Fruit fly (Drosophila melanogaster) whole organism, adult: Measurements from ENCODE around the gene CG4572.
A peak's percentile ranks its signal among the peaks of the same experiment; 100 is the strongest.

Source experiments
- CG11617 ChIP-seq: fragments of 200-800 bp; sonication (Bioruptor generic); optimal IDR thresholded peaks from 2 replicates; lab custom pipeline; 2017; ENCODE audit warnings: mild to moderate bottlenecking, missing biosample characterization, missing genetic modification reagents, missing genetic modification characterization
- CG12768 ChIP-seq: fragments of 200-800 bp; sonication (Bioruptor generic); optimal IDR thresholded peaks from 2 replicates; lab custom pipeline; 2017; ENCODE audit warnings: missing biosample characterization, missing genetic modification characterization, mild to moderate bottlenecking, moderate library complexity, missing genetic modification reagents
- CG14711 ChIP-seq: fragments of 200-800 bp; sonication (Bioruptor generic); optimal IDR thresholded peaks from 2 replicates; lab custom pipeline; 2018; ENCODE audit warnings: missing biosample characterization, mild to moderate bottlenecking, missing genetic modification characterization, moderate library complexity
- CG1620 ChIP-seq: fragments of 200-800 bp; sonication (Bioruptor generic); optimal IDR thresholded peaks from 2 replicates; lab custom pipeline; 2016; ENCODE audit warnings: missing biosample characterization, missing genetic modification characterization
- CG33017 ChIP-seq: fragments of 200-800 bp; sonication (Bioruptor generic); optimal IDR thresholded peaks from 2 replicates; lab custom pipeline; 2018; ENCODE audit warnings: missing biosample characterization, mild to moderate bottlenecking, missing genetic modification characterization, moderate library complexity
- CG5204 ChIP-seq: fragments of 200-800 bp; sonication (Bioruptor generic); optimal IDR thresholded peaks from 2 replicates; lab custom pipeline; 2016; ENCODE audit warnings: missing biosample characterization, missing genetic modification characterization
- CG7045 ChIP-seq: fragments of 200-800 bp; sonication (Bioruptor generic); optimal IDR thresholded peaks from 2 replicates; lab custom pipeline; 2017; ENCODE audit warnings: missing biosample characterization, mild to moderate bottlenecking, missing genetic modification characterization
- CG7101 ChIP-seq: fragments of 200-800 bp; sonication (Bioruptor generic); optimal IDR thresholded peaks from 2 replicates; lab custom pipeline; 2018; ENCODE audit warnings: missing biosample characterization, mild to moderate bottlenecking, missing genetic modification characterization, moderate library complexity
- Clk ChIP-seq: fragments of 200-800 bp; sonication (Bioruptor generic); optimal IDR thresholded peaks from 2 replicates; lab custom pipeline; 2017; ENCODE audit warnings: missing biosample characterization, missing genetic modification characterization
- Crg-1 ChIP-seq: fragments of 200-800 bp; sonication (Bioruptor generic); optimal IDR thresholded peaks from 2 replicates; lab custom pipeline; 2016; ENCODE audit warnings: missing biosample characterization, missing genetic modification characterization
- Hr96 ChIP-seq: fragments of 200-800 bp; sonication (Bioruptor generic); optimal IDR thresholded peaks from 2 replicates; lab custom pipeline; 2016; ENCODE audit warnings: missing biosample characterization, missing genetic modification characterization
- Mnt ChIP-seq: fragments of 200-800 bp; sonication (Bioruptor generic); optimal IDR thresholded peaks from 2 replicates; lab custom pipeline; 2016; ENCODE audit warnings: missing biosample characterization, mild to moderate bottlenecking, missing genetic modification characterization
- bab1 ChIP-seq: fragments of 200-800 bp; sonication (Bioruptor generic); optimal IDR thresholded peaks from 3 replicates; lab custom pipeline; 2019; ENCODE audit warnings: missing biosample characterization, mild to moderate bottlenecking, missing genetic modification characterization, moderate library complexity
- cic ChIP-seq: fragments of 200-800 bp; sonication (Bioruptor generic); optimal IDR thresholded peaks from 2 replicates; lab custom pipeline; 2017; ENCODE audit warnings: missing biosample characterization, mild to moderate bottlenecking, missing genetic modification characterization, moderate library complexity
- cnc ChIP-seq, 2 experiments: fragments of >200 bp; optimal IDR thresholded peaks; 2 replicates each; lab custom pipeline; 2017
- kay ChIP-seq: fragments of 200-800 bp; sonication (Bioruptor generic); peaks from one replicate; lab custom pipeline; 2016; ENCODE audit warnings: missing biosample characterization, missing genetic modification characterization, borderline replicate concordance
- ovo ChIP-seq: fragments of 200-800 bp; sonication (Bioruptor generic); optimal IDR thresholded peaks from 2 replicates; lab custom pipeline; 2016; ENCODE audit warnings: missing biosample characterization, missing genetic modification characterization
- pad ChIP-seq: fragments of 200-800 bp; sonication (Bioruptor generic); optimal IDR thresholded peaks from 3 replicates; lab custom pipeline; 2017; ENCODE audit warnings: missing biosample characterization, missing genetic modification characterization, mild to moderate bottlenecking, moderate library complexity, missing genetic modification reagents
- tj ChIP-seq: fragments of 200-800 bp; sonication (Bioruptor generic); optimal IDR thresholded peaks from 3 replicates; lab custom pipeline; 2017; ENCODE audit warnings: missing biosample characterization, mild to moderate bottlenecking, missing genetic modification characterization, moderate library complexity
- toe ChIP-seq: fragments of 200-800 bp; sonication (Bioruptor generic); optimal IDR thresholded peaks from 2 replicates; lab custom pipeline; 2016; ENCODE audit warnings: missing biosample characterization, missing genetic modification characterization

CG4572 gene

DNA sequence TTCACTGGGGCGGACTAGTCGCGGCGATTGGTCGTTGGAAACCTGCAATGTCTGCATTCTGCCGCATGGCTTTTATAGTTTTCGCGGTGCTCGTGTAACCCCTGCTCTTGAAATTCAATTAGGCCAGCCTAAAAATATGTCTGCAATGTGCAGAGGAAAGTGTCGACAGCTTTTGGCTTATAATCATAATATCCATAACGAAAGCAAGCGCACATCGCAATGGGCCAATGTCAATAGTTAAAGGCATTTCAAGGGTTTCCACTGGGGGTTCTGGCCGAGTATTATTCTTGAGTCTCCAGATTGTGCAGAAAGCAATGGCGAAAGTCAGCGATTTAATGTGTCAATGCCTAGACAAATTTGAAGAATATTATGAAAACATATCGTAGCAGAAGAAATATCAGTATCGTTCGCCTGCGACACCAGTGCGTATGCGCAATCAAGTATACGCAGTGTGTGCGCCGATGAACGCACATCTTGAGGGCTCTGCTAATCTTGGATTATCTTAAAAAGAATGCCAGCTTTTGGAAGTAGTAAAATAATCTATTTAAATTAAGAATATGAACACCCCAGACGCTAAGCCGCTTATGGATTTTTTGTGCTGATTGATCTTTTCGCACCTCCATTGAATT lies 24.1 kb upstream of the CG4572 start, which contains the start of gene ninaE:
Gene ninaE (minus strand): TSS at position 51 of the 629 bp plus-strand sequence.
- TF ChIP-seq ovo (GFP tag; lab: Kevin White, UChicago), result no peak
- no peak for TF ChIP-seq cnc (optimal IDR thresholded peaks at IDR 0.05; lab: Kevin White, UChicago)
- no peak for TF ChIP-seq Crg-1 (GFP tag; lab: Kevin White, UChicago)
- TF ChIP-seq Hr96 (GFP tag; lab: Kevin White, UChicago), result no peak
- no peak for TF ChIP-seq CG12768
- no peak for TF ChIP-seq CG5204 (GFP tag; lab: Kevin White, UChicago)
- TF ChIP-seq CG7101 (tag; lab: Kevin White, UChicago), result no peak
- TF ChIP-seq tj (GFP tag; lab: Kevin White, UChicago), result no peak
- no peak for TF ChIP-seq CG14711
- no peak for TF ChIP-seq toe
- no peak for TF ChIP-seq pad (GFP tag; lab: Kevin White, UChicago)
- TF ChIP-seq CG33017 (tag; lab: Kevin White, UChicago), result no peak
- no peak for TF ChIP-seq Mnt (GFP tag; lab: Kevin White, UChicago)
- TF ChIP-seq CG7045 (GFP tag; lab: Kevin White, UChicago), result no peak
- no peak for TF ChIP-seq cic (GFP tag; lab: Kevin White, UChicago)
- no peak for TF ChIP-seq kay (GFP tag; lab: Kevin White, UChicago)
- no peak for TF ChIP-seq Clk
- TF ChIP-seq CG1620, result no peak
- no peak for TF ChIP-seq bab1 (GFP tag; lab: Kevin White, UChicago)
- no peak for TF ChIP-seq CG11617 (GFP tag; lab: Kevin White, UChicago)

DNA sequence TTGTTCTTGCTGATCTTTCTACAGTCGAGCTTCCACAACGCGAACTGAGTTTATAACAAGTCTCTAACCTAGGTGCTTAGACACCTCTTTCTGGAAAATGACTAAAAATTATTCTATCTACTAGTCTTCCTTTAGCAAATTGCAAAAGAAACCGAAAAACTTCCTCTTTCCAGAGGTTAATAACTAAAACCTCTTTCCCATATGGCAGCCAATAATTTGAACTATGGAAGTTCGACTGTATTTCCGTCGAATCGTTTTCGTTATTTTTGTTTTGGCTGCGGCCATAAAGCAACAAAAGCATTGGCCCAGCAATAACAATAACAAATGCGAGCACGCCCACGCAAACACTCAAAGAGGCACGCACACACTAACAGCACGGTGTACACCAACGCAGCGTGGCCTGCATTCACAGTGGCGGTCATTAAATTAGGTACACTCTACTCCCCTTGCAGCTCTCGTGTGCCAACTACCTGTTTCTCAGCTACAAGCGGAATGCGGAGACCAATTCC lies 16.3 kb upstream of the CG4572 start:
- TF ChIP-seq Mnt (GFP tag; lab: Kevin White, UChicago), result peak; percentile 61
- TF ChIP-seq cnc (optimal IDR thresholded peaks at IDR 0.05; lab: Kevin White, UChicago), result no peak
- no peak for TF ChIP-seq CG5204 (GFP tag; lab: Kevin White, UChicago)
- TF ChIP-seq tj (GFP tag; lab: Kevin White, UChicago), result peak; percentile 11
- no peak for TF ChIP-seq toe
- TF ChIP-seq pad (GFP tag; lab: Kevin White, UChicago), result peak; percentile 52
- peak; percentile 62 for TF ChIP-seq CG11617 (GFP tag; lab: Kevin White, UChicago)
- TF ChIP-seq CG14711, result peak; percentile 35
- TF ChIP-seq kay (GFP tag; lab: Kevin White, UChicago), result no peak
- TF ChIP-seq ovo (GFP tag; lab: Kevin White, UChicago), result no peak
- peak; percentile 52 for TF ChIP-seq CG12768
- TF ChIP-seq CG7045 (GFP tag; lab: Kevin White, UChicago), result no peak
- TF ChIP-seq CG7101 (tag; lab: Kevin White, UChicago), result peak; percentile 66
- no peak for TF ChIP-seq cic (GFP tag; lab: Kevin White, UChicago)
- TF ChIP-seq CG33017 (tag; lab: Kevin White, UChicago), result peak; percentile 59
- TF ChIP-seq CG1620, result peak; percentile 18
- TF ChIP-seq bab1 (GFP tag; lab: Kevin White, UChicago), result peak; percentile 74
- TF ChIP-seq Hr96 (GFP tag; lab: Kevin White, UChicago), result peak; percentile 37
- peak; percentile 26 for TF ChIP-seq Crg-1 (GFP tag; lab: Kevin White, UChicago)
- no peak for TF ChIP-seq Clk

DNA sequence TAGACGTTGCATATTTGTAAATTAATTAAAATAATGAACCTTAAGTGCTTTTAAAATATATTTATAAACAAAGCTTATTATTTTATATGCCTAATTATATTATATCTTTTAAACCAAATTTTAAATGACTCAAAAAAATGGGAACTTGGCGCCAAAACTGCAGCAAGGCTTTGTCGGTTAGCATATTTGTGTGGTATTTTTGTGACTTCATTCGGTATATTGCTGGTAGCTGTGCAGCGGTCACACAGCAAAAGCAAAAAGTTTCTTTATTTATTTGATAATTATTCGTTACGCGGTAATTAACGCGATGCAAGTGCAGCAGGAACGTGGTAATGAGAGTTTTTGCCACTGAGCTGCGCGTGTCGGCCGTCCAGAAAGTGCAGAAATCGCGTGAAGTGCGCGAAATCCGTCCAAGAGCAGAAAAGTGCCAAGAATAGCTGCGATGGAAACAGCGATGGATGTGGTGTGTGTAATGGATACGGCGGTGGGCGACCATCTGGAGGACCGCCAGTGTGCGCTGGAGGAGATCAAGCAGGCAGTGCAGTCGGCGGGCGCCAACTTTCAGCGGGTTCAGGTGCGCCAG lies 15.4 kb upstream of the CG4572 start, which contains the start of gene Ask1:
Gene Ask1 (plus strand): TSS at position 250 of the 583 bp plus-strand sequence.
- TF ChIP-seq cnc (optimal IDR thresholded peaks at IDR 0.05; lab: Kevin White, UChicago) (no peak), bab1 (GFP tag; lab: Kevin White, UChicago) (peak; percentile 39)

DNA sequence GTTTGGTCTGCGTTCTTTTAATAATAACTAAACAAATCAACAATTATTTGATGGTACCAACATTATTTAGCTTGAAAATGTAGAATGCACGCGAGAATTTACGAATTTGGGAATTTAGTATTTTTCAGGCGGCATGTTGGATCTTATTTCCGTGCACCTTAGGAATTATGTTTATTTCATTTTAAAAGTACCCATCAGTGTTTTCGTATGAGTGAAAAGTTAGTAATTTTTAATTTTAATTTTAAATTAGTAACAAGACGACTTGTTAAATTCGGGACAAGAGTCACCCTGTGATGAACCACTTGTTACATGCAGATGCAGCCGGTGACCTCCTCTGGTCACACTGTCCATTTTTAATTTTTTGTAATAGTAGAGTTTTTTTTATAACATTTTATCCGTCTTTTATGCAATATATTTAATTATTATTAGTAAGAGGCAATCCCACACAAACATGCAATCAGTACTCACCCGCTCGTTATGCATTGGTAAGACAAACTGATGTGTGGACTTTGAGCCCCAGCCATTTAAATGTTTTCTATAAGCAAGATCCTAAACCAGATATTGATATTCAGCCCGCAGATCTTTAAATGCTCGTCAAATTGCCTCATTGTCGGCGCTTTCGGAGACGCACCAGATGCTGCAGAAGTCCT lies 13.4 kb upstream of the CG4572 start, which contains the start of the genes CG17186 and Arc42:
Gene CG17186 (minus strand): TSS at position 88 of the 650 bp plus-strand sequence.
Gene Arc42 (plus strand): TSS at position 311 of the 650 bp plus-strand sequence.
- peak; percentile 29 for TF ChIP-seq CG1620
- peak; percentile 6 for TF ChIP-seq pad (GFP tag; lab: Kevin White, UChicago)
- peak; percentile 63 for TF ChIP-seq Mnt (GFP tag; lab: Kevin White, UChicago)
- TF ChIP-seq Hr96 (GFP tag; lab: Kevin White, UChicago), result no peak
- peak; percentile 20 for TF ChIP-seq Crg-1 (GFP tag; lab: Kevin White, UChicago)
- TF ChIP-seq CG11617 (GFP tag; lab: Kevin White, UChicago), result peak; percentile 28
- no peak for TF ChIP-seq tj (GFP tag; lab: Kevin White, UChicago)
- TF ChIP-seq CG12768, result peak; percentile 66
- peak; percentile 62 for TF ChIP-seq bab1 (GFP tag; lab: Kevin White, UChicago)
- no peak for TF ChIP-seq CG7101 (tag; lab: Kevin White, UChicago)
- no peak for TF ChIP-seq cic (GFP tag; lab: Kevin White, UChicago)
- TF ChIP-seq CG5204 (GFP tag; lab: Kevin White, UChicago), result no peak
- TF ChIP-seq Clk, result no peak
- no peak for TF ChIP-seq ovo (GFP tag; lab: Kevin White, UChicago)
- TF ChIP-seq CG7045 (GFP tag; lab: Kevin White, UChicago), result no peak
- TF ChIP-seq CG33017 (tag; lab: Kevin White, UChicago), result no peak
- TF ChIP-seq cnc (optimal IDR thresholded peaks at IDR 0.05; lab: Kevin White, UChicago), result no peak
- TF ChIP-seq CG14711, result peak; percentile 33
- TF ChIP-seq kay (GFP tag; lab: Kevin White, UChicago), result no peak
- TF ChIP-seq toe, result no peak
